Fruit fly (Drosophila melanogaster): ENCODE data around the gene CG43658.

- no peak for TF ChIP-seq CG15710 (tag; optimal IDR thresholded peaks at IDR 0.05)
- no peak for TF ChIP-seq EcR (GFP tag; optimal IDR thresholded peaks at IDR 0.05)
Observed at dm6 chrX:17465523-17465922, 95.5 kb downstream of the CG43658 start.
